Worm (Caenorhabditis elegans) whole organism, late embryonic: ENCODE results near the gene mltn-10.

Experiments
- elt-2 ChIP-seq: sonication (generic microtip); optimal IDR thresholded peaks from 2 replicates; lab custom pipeline; 2016; ENCODE audit warnings: missing genetic modification reagents, missing genetic modification characterization, missing compliant biosample characterization
- nhr-11 ChIP-seq: fragments of 150-350 bp; optimal IDR thresholded peaks from 2 replicates; lab custom pipeline; 2014; ENCODE audit warnings: missing biosample characterization, missing genetic modification characterization

ce11 chrII:14626883-14627282 lies 4.0 kb downstream of the mltn-10 start:
- TF ChIP-seq elt-2 (tag; lab: Kevin White, UChicago) = no peak
- no peak for TF ChIP-seq nhr-11
